Worm (Caenorhabditis elegans) whole organism, L2 larva: ENCODE data around the gene ZK1307.8.

Source experiments
- elt-3 ChIP-seq: sonication (generic microtip); optimal IDR thresholded peaks from 2 replicates; lab custom pipeline; 2017; ENCODE audit warnings: missing biosample characterization, missing genetic modification characterization
- fos-1 ChIP-seq: fragments of 150-350 bp; optimal IDR thresholded peaks from 2 replicates; lab custom pipeline; 2014; ENCODE audit warnings: missing biosample characterization, missing genetic modification characterization
- lin-11 ChIP-seq: fragments of 150-350 bp; sonication (generic microtip); optimal IDR thresholded peaks from 2 replicates; lab custom pipeline; 2014; ENCODE audit warnings: missing biosample characterization, missing genetic modification characterization, inconsistent platforms, mixed read lengths
- lin-39 ChIP-seq: fragments of 150-350 bp; optimal IDR thresholded peaks from 2 replicates; lab custom pipeline; 2014; ENCODE audit warnings: missing biosample characterization, missing genetic modification reagents, missing genetic modification characterization
- lsy-2 ChIP-seq, 2 experiments: fragments of 150-350 bp in 1 of 2; sonication (generic microtip) in 1 of 2; optimal IDR thresholded peaks; 2 replicates each; lab custom pipeline; 2014 to 2017; ENCODE audit warnings: missing biosample characterization in 2 of 2, missing genetic modification characterization in 2 of 2
- sma-3 ChIP-seq: sonication (generic microtip); optimal IDR thresholded peaks from 2 replicates; lab custom pipeline; 2016; ENCODE audit warnings: missing genetic modification reagents, missing genetic modification characterization, missing compliant biosample characterization
- unc-39 ChIP-seq: fragments of 150-350 bp; optimal IDR thresholded peaks from 2 replicates; lab custom pipeline; 2014; ENCODE audit warnings: missing biosample characterization, missing genetic modification characterization
- ztf-11 ChIP-seq: sonication (generic microtip); optimal IDR thresholded peaks from 2 replicates; lab custom pipeline; 2017; ENCODE audit warnings: missing biosample characterization, missing genetic modification characterization

ce11 chrII:9644438-9644837 is 20.0 kb downstream of the ZK1307.8 start, which contains the start of gene fzr-1:
- no peak for TF ChIP-seq lin-11 (tag; lab: Kevin White, UChicago)
- no peak for TF ChIP-seq ztf-11 (tag; lab: Kevin White, UChicago)
- no peak for TF ChIP-seq lin-39 (tag; lab: Kevin White, UChicago)
- TF ChIP-seq fos-1 (tag; lab: Kevin White, UChicago): peak; percentile 11
- TF ChIP-seq lsy-2 (tag; optimal IDR thresholded peaks at IDR 0.05; lab: Kevin White, UChicago): no peak
- TF ChIP-seq elt-3 (tag; lab: Kevin White, UChicago): no peak
- no peak for TF ChIP-seq sma-3
- TF ChIP-seq unc-39 (tag; lab: Kevin White, UChicago): no peak
